Fruit fly (Drosophila melanogaster) whole organism, embryonic: ENCODE results near the gene TM9SF3.
A peak's percentile ranks its signal among the peaks of the same experiment; 100 is the strongest.

Experiments used
- ATbp ChIP-seq: fragments of 200-800 bp; sonication (Bioruptor generic); optimal IDR thresholded peaks from 2 replicates; lab custom pipeline; 2017; ENCODE audit warnings: missing biosample characterization, mild to moderate bottlenecking, missing genetic modification characterization, missing genetic modification reagents
- Antp ChIP-seq: fragments of 200-800 bp; sonication (Bioruptor generic); optimal IDR thresholded peaks from 3 replicates; lab custom pipeline; 2016; ENCODE audit warnings: missing biosample characterization, missing genetic modification characterization
- Atf6 ChIP-seq: fragments of 200-800 bp; sonication (Bioruptor generic); IDR thresholded peaks from 2 replicates; pipeline ENCODE4 v1.3.6; 2022; ENCODE audit warnings: missing biosample characterization, missing genetic modification characterization
- B-H1 ChIP-seq: fragments of 200-800 bp; sonication (Bioruptor generic); IDR thresholded peaks from 3 replicates; pipeline ENCODE4 v1.3.6; 2022; ENCODE audit warnings: missing biosample characterization, missing genetic modification characterization
- Bgb ChIP-seq: fragments of 200-800 bp; sonication (Bioruptor generic); IDR thresholded peaks from 2 replicates; pipeline ENCODE4 v1.3.6; 2022; ENCODE audit warnings: missing biosample characterization, missing genetic modification characterization; ENCODE audit not compliant: partially characterized antibody
- CG10209 ChIP-seq: fragments of 200-800 bp; sonication (Bioruptor generic); optimal IDR thresholded peaks from 3 replicates; lab custom pipeline; 2017; ENCODE audit warnings: missing biosample characterization, mild to moderate bottlenecking, missing genetic modification characterization, missing genetic modification reagents
- CG11247 ChIP-seq: fragments of 200-800 bp; sonication (Bioruptor generic); IDR thresholded peaks from 2 replicates; pipeline ENCODE4 v1.3.6; 2022; ENCODE audit warnings: missing biosample characterization, missing genetic modification characterization
- CG11456 ChIP-seq: fragments of 200-800 bp; sonication (Bioruptor generic); IDR thresholded peaks from 3 replicates; pipeline ENCODE4 v1.3.6; 2022; ENCODE audit warnings: missing biosample characterization, missing genetic modification characterization
- CG12155 ChIP-seq: fragments of 200-800 bp; sonication (Bioruptor generic); optimal IDR thresholded peaks from 3 replicates; lab custom pipeline; 2016; ENCODE audit warnings: missing biosample characterization, missing genetic modification characterization
- CG12659 ChIP-seq: fragments of 200-800 bp; sonication (Bioruptor generic); optimal IDR thresholded peaks from 3 replicates; lab custom pipeline; 2017; ENCODE audit warnings: mild to moderate bottlenecking, missing biosample characterization, missing genetic modification reagents, missing genetic modification characterization
- CG14965 ChIP-seq: fragments of 200-800 bp; sonication (Bioruptor generic); optimal IDR thresholded peaks from 2 replicates; lab custom pipeline; 2016; ENCODE audit warnings: missing biosample characterization, missing genetic modification characterization, borderline replicate concordance
- CG15479 ChIP-seq: fragments of 200-800 bp; sonication (Bioruptor generic); optimal IDR thresholded peaks from 3 replicates; lab custom pipeline; 2019; ENCODE audit warnings: missing biosample characterization, mild to moderate bottlenecking, missing genetic modification characterization, moderate library complexity
- CG15514 ChIP-seq: fragments of 200-800 bp; sonication (Bioruptor generic); optimal IDR thresholded peaks from 3 replicates; lab custom pipeline; 2017; ENCODE audit warnings: missing biosample characterization, missing genetic modification characterization, mild to moderate bottlenecking, moderate library complexity, missing genetic modification reagents
- CG1602 ChIP-seq: fragments of 200-800 bp; sonication (Bioruptor generic); optimal IDR thresholded peaks from 3 replicates; lab custom pipeline; 2016; ENCODE audit warnings: missing biosample characterization, missing genetic modification characterization
- CG16863 ChIP-seq: fragments of 200-800 bp; sonication (Bioruptor generic); optimal IDR thresholded peaks from 3 replicates; lab custom pipeline; 2016; ENCODE audit warnings: missing biosample characterization, missing genetic modification characterization
- CG17829 ChIP-seq: fragments of 200-800 bp; optimal IDR thresholded peaks from 2 replicates; lab custom pipeline; 2019; ENCODE audit warnings: missing biosample characterization, mild to moderate bottlenecking, missing genetic modification characterization, moderate library complexity
- CG18619 ChIP-seq: fragments of 200-800 bp; sonication (Bioruptor generic); optimal IDR thresholded peaks from 3 replicates; lab custom pipeline; 2017; ENCODE audit warnings: missing biosample characterization, mild to moderate bottlenecking, missing genetic modification characterization
- CG2712 ChIP-seq: fragments of 200-800 bp; optimal IDR thresholded peaks from 3 replicates; lab custom pipeline; 2019; ENCODE audit warnings: missing biosample characterization, mild to moderate bottlenecking, missing genetic modification characterization, moderate library complexity
- CG34224 ChIP-seq: fragments of 200-800 bp; sonication (Bioruptor generic); IDR thresholded peaks from 3 replicates; pipeline ENCODE4 v1.3.6; 2022; ENCODE audit warnings: missing biosample characterization, missing genetic modification characterization; ENCODE audit not compliant: partially characterized antibody
- CG34376 ChIP-seq: fragments of 200-800 bp; sonication (Bioruptor generic); optimal IDR thresholded peaks from 2 replicates; lab custom pipeline; 2018; ENCODE audit warnings: missing biosample characterization, mild to moderate bottlenecking, missing genetic modification characterization
- CG3838 ChIP-seq: fragments of 200-800 bp; sonication (Bioruptor generic); optimal IDR thresholded peaks from 3 replicates; lab custom pipeline; 2016; ENCODE audit warnings: missing biosample characterization, missing genetic modification characterization
- CG42726 ChIP-seq: fragments of 200-800 bp; sonication (Bioruptor generic); IDR thresholded peaks from 2 replicates; pipeline ENCODE4 v1.3.6; 2022; ENCODE audit warnings: missing biosample characterization, missing genetic modification characterization; ENCODE audit not compliant: partially characterized antibody
- CG4360 ChIP-seq: fragments of 200-800 bp; sonication (Bioruptor generic); IDR thresholded peaks from 2 replicates; pipeline ENCODE4 v1.3.6; 2022; ENCODE audit warnings: missing biosample characterization, missing genetic modification characterization
- CG6175 ChIP-seq: fragments of 200-800 bp; sonication (Bioruptor generic); IDR thresholded peaks from 3 replicates; pipeline ENCODE4 v1.3.6; 2022; ENCODE audit warnings: missing biosample characterization, missing genetic modification characterization
- CG7271 ChIP-seq: fragments of 200-800 bp; sonication (Bioruptor generic); optimal IDR thresholded peaks from 2 replicates; lab custom pipeline; 2018; ENCODE audit warnings: missing biosample characterization, mild to moderate bottlenecking, missing genetic modification characterization, moderate library complexity
- CG7556 ChIP-seq: fragments of 200-800 bp; sonication (Bioruptor generic); optimal IDR thresholded peaks from 2 replicates; lab custom pipeline; 2017; ENCODE audit warnings: missing biosample characterization, mild to moderate bottlenecking, missing genetic modification characterization
- CTCF ChIP-seq: fragments of 200-800 bp; sonication (Bioruptor generic); optimal IDR thresholded peaks from 2 replicates; lab custom pipeline; 2017; ENCODE audit warnings: missing biosample characterization, mild to moderate bottlenecking, missing genetic modification characterization, moderate library complexity
- Dll ChIP-seq: fragments of 200-800 bp; sonication (Bioruptor generic); IDR thresholded peaks from 4 replicates; pipeline ENCODE4 v1.3.6; 2022; ENCODE audit warnings: missing biosample characterization, missing genetic modification characterization; ENCODE audit not compliant: partially characterized antibody
- E2f2 ChIP-seq: fragments of 200-800 bp; sonication (Bioruptor generic); IDR thresholded peaks from 2 replicates; pipeline ENCODE4 v1.3.6; 2022; ENCODE audit warnings: missing biosample characterization, missing genetic modification characterization
- Hmr ChIP-seq: fragments of 200-800 bp; sonication (Bioruptor generic); optimal IDR thresholded peaks from 3 replicates; lab custom pipeline; 2017; ENCODE audit warnings: mild to moderate bottlenecking, missing biosample characterization, missing genetic modification reagents, missing genetic modification characterization
- Lhr ChIP-seq: fragments of 200-800 bp; sonication (Bioruptor generic); optimal IDR thresholded peaks from 3 replicates; lab custom pipeline; 2017; ENCODE audit warnings: mild to moderate bottlenecking, missing biosample characterization, missing genetic modification reagents, missing genetic modification characterization
- Mad ChIP-seq: fragments of 200-800 bp; sonication (Bioruptor generic); optimal IDR thresholded peaks from 2 replicates; lab custom pipeline; 2016; ENCODE audit warnings: missing biosample characterization, missing genetic modification characterization
- Meics ChIP-seq: fragments of 200-800 bp; sonication (Bioruptor generic); optimal IDR thresholded peaks from 2 replicates; lab custom pipeline; 2017; ENCODE audit warnings: missing biosample characterization, mild to moderate bottlenecking, missing genetic modification characterization
- Nf-YB ChIP-seq: fragments of 200-800 bp; sonication (Bioruptor generic); optimal IDR thresholded peaks from 3 replicates; lab custom pipeline; 2019; ENCODE audit warnings: missing biosample characterization, mild to moderate bottlenecking, missing genetic modification characterization, moderate library complexity
- Optix ChIP-seq: fragments of 200-800 bp; sonication (Bioruptor generic); IDR thresholded peaks from 3 replicates; pipeline ENCODE4 v1.3.6; 2022; ENCODE audit warnings: missing biosample characterization, missing genetic modification characterization
- Pdp1 ChIP-seq, 2 experiments: fragments of 200-800 bp; sonication (Bioruptor generic); optimal IDR thresholded peaks; 3 replicates each; lab custom pipeline; 2016; ENCODE audit warnings: missing biosample characterization in 2 of 2, missing genetic modification characterization in 2 of 2, mild to moderate bottlenecking in 1 of 2, moderate library complexity in 1 of 2
- Vsx1 ChIP-seq: fragments of 200-800 bp; sonication (Bioruptor generic); optimal IDR thresholded peaks from 2 replicates; lab custom pipeline; 2017; ENCODE audit warnings: missing biosample characterization, mild to moderate bottlenecking, missing genetic modification characterization, missing genetic modification reagents
- az2 ChIP-seq: fragments of 200-800 bp; sonication (Bioruptor generic); optimal IDR thresholded peaks from 3 replicates; lab custom pipeline; 2016; ENCODE audit warnings: missing biosample characterization, missing genetic modification characterization
- bab2 ChIP-seq: fragments of 200-800 bp; sonication (Bioruptor generic); optimal IDR thresholded peaks from 2 replicates; lab custom pipeline; 2016; ENCODE audit warnings: missing biosample characterization, missing genetic modification characterization
- br ChIP-seq: fragments of >200 bp; optimal IDR thresholded peaks from 2 replicates; lab custom pipeline; 2017
- disco-r ChIP-seq: fragments of 200-800 bp; sonication (Bioruptor generic); optimal IDR thresholded peaks from 2 replicates; lab custom pipeline; 2016; ENCODE audit warnings: missing biosample characterization, missing genetic modification characterization
- dmrt11E ChIP-seq: fragments of 200-800 bp; sonication (Bioruptor generic); optimal IDR thresholded peaks from 3 replicates; lab custom pipeline; 2018; ENCODE audit warnings: missing biosample characterization, mild to moderate bottlenecking, missing genetic modification characterization, moderate library complexity
- eve ChIP-seq, 2 experiments: fragments of >200 bp; optimal IDR thresholded peaks; 2 replicates each; lab custom pipeline; 2017; ENCODE audit warnings: missing biosample characterization in 2 of 2, missing genetic modification characterization in 2 of 2
- mld ChIP-seq: fragments of 200-800 bp; sonication (Bioruptor generic); IDR thresholded peaks from 3 replicates; pipeline ENCODE4 v1.3.6; 2022; ENCODE audit warnings: missing biosample characterization, missing genetic modification characterization; ENCODE audit not compliant: partially characterized antibody
- pita ChIP-seq: fragments of 200-800 bp; sonication (Bioruptor generic); optimal IDR thresholded peaks from 2 replicates; lab custom pipeline; 2017; ENCODE audit warnings: missing biosample characterization, mild to moderate bottlenecking, missing genetic modification characterization
- pnt ChIP-seq: fragments of 200-800 bp; sonication (Bioruptor generic); optimal IDR thresholded peaks from 3 replicates; lab custom pipeline; 2016; ENCODE audit warnings: missing biosample characterization, missing genetic modification characterization
- repo ChIP-seq: fragments of 200-800 bp; sonication (Bioruptor generic); optimal IDR thresholded peaks from 2 replicates; lab custom pipeline; 2016; ENCODE audit warnings: missing biosample characterization, missing genetic modification characterization
- sob ChIP-seq: fragments of 200-800 bp; sonication (Bioruptor generic); IDR thresholded peaks from 2 replicates; pipeline ENCODE4 v1.3.6; 2022; ENCODE audit warnings: missing biosample characterization, missing genetic modification characterization
- stc ChIP-seq: fragments of 200-800 bp; sonication (Bioruptor generic); IDR thresholded peaks from 2 replicates; pipeline ENCODE4 v1.3.6; 2022; ENCODE audit warnings: missing biosample characterization, missing genetic modification characterization

Gene TM9SF3

DNA sequence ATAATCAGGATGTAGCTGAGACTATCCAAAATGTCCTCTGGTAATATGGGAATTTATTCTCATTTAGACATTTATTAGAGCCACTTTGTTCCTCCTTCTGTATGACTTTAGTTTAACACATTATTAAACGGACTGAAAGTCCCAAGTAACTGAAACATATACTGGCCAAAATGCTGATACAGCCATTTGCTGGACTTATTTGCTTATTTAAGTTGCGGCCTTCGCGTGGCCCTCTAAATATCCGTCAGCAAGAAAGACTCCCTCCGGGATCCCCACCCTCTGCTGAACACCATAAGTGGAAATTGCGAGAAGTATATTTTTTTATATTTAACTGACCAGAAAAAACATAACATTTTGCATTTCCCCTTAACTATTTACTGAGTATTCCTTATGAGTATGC, 11.3 kb downstream of the TM9SF3 start, which contains the start of gene spo:
Gene spo (minus strand): TSS at position 135 of the 400 bp plus-strand sequence.
- TF ChIP-seq disco-r (GFP tag; lab: Kevin White, UChicago) (no peak), Vsx1 (GFP tag; lab: Kevin White, UChicago) (no peak), Optix (GFP tag; lab: Robert Waterston, UW) (no peak), bab2 (GFP tag; lab: Kevin White, UChicago) (no peak), CG2712 (tag; lab: Kevin White, UChicago) (no peak), Bgb (GFP tag; lab: Robert Waterston, UW) (no peak), Mad (GFP tag; lab: Kevin White, UChicago) (no peak), CG15479 (GFP tag; lab: Kevin White, UChicago) (no peak), Meics (no peak), CG4360 (GFP tag; lab: Robert Waterston, UW) (no peak), CG42726 (GFP tag; lab: Robert Waterston, UW) (no peak), CG18619 (GFP tag; lab: Kevin White, UChicago) (no peak), CG16863 (GFP tag; lab: Kevin White, UChicago) (no peak), CG12155 (GFP tag; lab: Kevin White, UChicago) (no peak), CG11456 (GFP tag; lab: Robert Waterston, UW) (no peak), E2f2 (GFP tag; lab: Robert Waterston, UW) (no peak), Nf-YB (GFP tag; lab: Kevin White, UChicago) (no peak)

DNA sequence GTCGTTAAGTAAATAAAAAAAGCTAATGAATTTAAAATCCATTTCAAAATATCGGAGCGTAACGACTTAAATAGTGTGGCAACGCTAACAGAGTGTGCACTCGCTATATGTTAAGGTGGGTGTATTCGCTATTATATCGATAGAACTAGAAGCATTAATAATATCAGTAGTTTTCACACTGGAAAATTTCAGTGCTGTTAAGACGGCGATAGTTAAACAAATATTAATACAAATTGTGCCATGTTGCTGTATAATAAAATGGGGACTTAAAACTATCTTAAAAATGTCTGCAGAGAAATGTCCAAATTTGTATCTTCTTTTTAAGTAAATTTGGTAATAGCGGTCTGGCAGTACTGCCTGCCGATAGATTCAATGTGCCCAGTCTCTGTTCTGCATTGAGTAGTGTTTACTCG, 20.5 kb downstream of the TM9SF3 start:
- TF ChIP-seq eve (GFP tag; optimal IDR thresholded peaks at IDR 0.05; lab: Kevin White, UChicago) (no peak), Lhr (peak; percentile 84), CG1602 (peak; percentile 81), CG10209 (peak; percentile 81), Atf6 (peak; percentile 80), CG6175 (GFP tag; lab: Robert Waterston, UW) (peak; percentile 82), Hmr (peak; percentile 80), br (lab: Kevin White, UChicago) (no peak), Optix (GFP tag; lab: Robert Waterston, UW) (peak; percentile 68; the same call in 1 of the 3 replicates), pita (peak; percentile 75), CG7271 (peak; percentile 69), CG12659 (GFP tag; lab: Kevin White, UChicago) (peak; percentile 85), pnt (GFP tag; lab: Kevin White, UChicago) (peak; percentile 89), sob (peak; percentile 91), CTCF (peak; percentile 44), az2 (GFP tag; lab: Kevin White, UChicago) (peak; percentile 77), dmrt11E (peak; percentile 81), stc (GFP tag; lab: Robert Waterston, UW) (peak; percentile 73), CG15514 (GFP tag; lab: Kevin White, UChicago) (peak; percentile 90), CG34224 (GFP tag; lab: Robert Waterston, UW) (peak; percentile 79), repo (GFP tag; lab: Kevin White, UChicago) (peak; percentile 75), CG34376 (peak; percentile 25), CG3838 (GFP tag; lab: Kevin White, UChicago) (peak; percentile 57), CG7556 (GFP tag; lab: Kevin White, UChicago) (no peak), B-H1 (peak; percentile 88), ATbp (GFP tag; lab: Kevin White, UChicago) (no peak), CG11247 (GFP tag; lab: Robert Waterston, UW) (peak; percentile 93), CG17829 (tag; lab: Kevin White, UChicago) (peak; percentile 86), Antp (peak; percentile 85), Dll (GFP tag; lab: Robert Waterston, UW) (peak; percentile 93), mld (no peak), CG14965 (GFP tag; lab: Kevin White, UChicago) (peak; percentile 33), Pdp1 (GFP tag; optimal IDR thresholded peaks at IDR 0.05; lab: Kevin White, UChicago) (peak in 1 of 2 experiments; percentile 91)
